Fruit fly (Drosophila melanogaster) whole organism, embryonic: ENCODE results near the gene Lcch3.
A peak's percentile ranks its signal among the peaks of the same experiment; 100 is the strongest.

Experiments
- Aef1 ChIP-seq: fragments of 200-800 bp; sonication (Bioruptor generic); IDR thresholded peaks from 3 replicates; pipeline ENCODE4 v1.3.6; 2022; ENCODE audit warnings: missing biosample characterization, missing genetic modification characterization
- Awh ChIP-seq: fragments of 200-800 bp; sonication (Bioruptor generic); IDR thresholded peaks from 2 replicates; pipeline ENCODE4, ENCODE4 v1.3.6; 2022; ENCODE audit warnings: missing biosample characterization, missing genetic modification characterization
- CG1024 ChIP-seq: fragments of 200-800 bp; sonication (Bioruptor generic); IDR thresholded peaks from 2 replicates; pipeline ENCODE4 v1.3.6; 2022; ENCODE audit warnings: missing biosample characterization, missing genetic modification characterization
- CG10267 ChIP-seq: fragments of 200-800 bp; sonication (Bioruptor generic); optimal IDR thresholded peaks from 2 replicates; lab custom pipeline; 2018; ENCODE audit warnings: missing biosample characterization, mild to moderate bottlenecking, missing genetic modification characterization, moderate library complexity
- CG10431 ChIP-seq: fragments of 200-800 bp; sonication (Bioruptor generic); optimal IDR thresholded peaks from 3 replicates; lab custom pipeline; 2018; ENCODE audit warnings: missing biosample characterization, mild to moderate bottlenecking, missing genetic modification characterization
- CG11695 ChIP-seq: fragments of 200-800 bp; sonication (Bioruptor generic); IDR thresholded peaks from 3 replicates; pipeline ENCODE4 v1.3.6; 2022; ENCODE audit warnings: missing biosample characterization, missing genetic modification characterization
- CG2116 ChIP-seq: fragments of 200-800 bp; sonication (Bioruptor generic); optimal IDR thresholded peaks from 3 replicates; lab custom pipeline; 2018; ENCODE audit warnings: missing biosample characterization, mild to moderate bottlenecking, missing genetic modification characterization
- CG2875 ChIP-seq: fragments of 200-800 bp; sonication (Bioruptor generic); optimal IDR thresholded peaks from 2 replicates; lab custom pipeline; 2017; ENCODE audit warnings: missing biosample characterization, mild to moderate bottlenecking, missing genetic modification characterization, missing genetic modification reagents
- CG31441 ChIP-seq: fragments of 200-800 bp; sonication (Bioruptor generic); IDR thresholded peaks from 2 replicates; pipeline ENCODE4 v1.3.6; 2022; ENCODE audit warnings: missing biosample characterization, missing genetic modification characterization
- CG32532 ChIP-seq: fragments of 200-800 bp; sonication (Bioruptor generic); IDR thresholded peaks from 2 replicates; pipeline ENCODE4 v1.3.6; 2022; ENCODE audit warnings: missing biosample characterization, missing genetic modification characterization
- CG33557 ChIP-seq: fragments of 200-800 bp; sonication (Bioruptor generic); optimal IDR thresholded peaks from 2 replicates; lab custom pipeline; 2019; ENCODE audit warnings: missing biosample characterization, mild to moderate bottlenecking, missing genetic modification characterization, moderate library complexity
- CG4707 ChIP-seq: fragments of 200-800 bp; sonication (Bioruptor generic); optimal IDR thresholded peaks from 2 replicates; lab custom pipeline; 2018; ENCODE audit warnings: missing biosample characterization, mild to moderate bottlenecking, missing genetic modification characterization, moderate library complexity
- CG5180 ChIP-seq: fragments of 200-800 bp; sonication (Bioruptor generic); optimal IDR thresholded peaks from 3 replicates; lab custom pipeline; 2017; ENCODE audit warnings: missing biosample characterization, missing genetic modification characterization, mild to moderate bottlenecking, moderate library complexity, missing genetic modification reagents
- CG5245 ChIP-seq: fragments of 200-800 bp; sonication (Bioruptor generic); optimal IDR thresholded peaks from 3 replicates; lab custom pipeline; 2016; ENCODE audit warnings: missing biosample characterization, missing genetic modification characterization
- CG5953 ChIP-seq: fragments of 200-800 bp; sonication (Bioruptor generic); IDR thresholded peaks from 2 replicates; pipeline ENCODE4 v1.3.6; 2022; ENCODE audit warnings: missing biosample characterization, missing genetic modification characterization
- CG6254 ChIP-seq: fragments of 200-800 bp; sonication (Bioruptor generic); optimal IDR thresholded peaks from 3 replicates; lab custom pipeline; 2017; ENCODE audit warnings: mild to moderate bottlenecking, missing biosample characterization, missing genetic modification reagents, missing genetic modification characterization
- CG6791 ChIP-seq: fragments of 200-800 bp; sonication (Bioruptor generic); IDR thresholded peaks from 3 replicates; pipeline ENCODE4 v1.3.6; 2022; ENCODE audit warnings: missing biosample characterization, missing genetic modification characterization; ENCODE audit not compliant: partially characterized antibody
- CG6813 ChIP-seq: fragments of 200-800 bp; sonication (Bioruptor generic); optimal IDR thresholded peaks from 2 replicates; lab custom pipeline; 2017; ENCODE audit warnings: missing biosample characterization, missing genetic modification characterization, mild to moderate bottlenecking, moderate library complexity, missing genetic modification reagents
- CG7786 ChIP-seq: fragments of 200-800 bp; sonication (Bioruptor generic); optimal IDR thresholded peaks from 2 replicates; lab custom pipeline; 2016; ENCODE audit warnings: missing biosample characterization, missing genetic modification characterization
- CG7839 ChIP-seq: fragments of 200-800 bp; sonication (Bioruptor generic); optimal IDR thresholded peaks from 3 replicates; lab custom pipeline; 2018; ENCODE audit warnings: missing biosample characterization, mild to moderate bottlenecking, missing genetic modification characterization, moderate library complexity
- CG7987 ChIP-seq: fragments of 200-800 bp; sonication (Bioruptor generic); optimal IDR thresholded peaks from 2 replicates; lab custom pipeline; 2018; ENCODE audit warnings: missing biosample characterization, mild to moderate bottlenecking, missing genetic modification characterization, moderate library complexity
- CG8281 ChIP-seq: fragments of 200-800 bp; sonication (Bioruptor generic); optimal IDR thresholded peaks from 2 replicates; lab custom pipeline; 2018; ENCODE audit warnings: missing biosample characterization, mild to moderate bottlenecking, missing genetic modification characterization, moderate library complexity
- Dip3 ChIP-seq: fragments of 200-800 bp; sonication (Bioruptor generic); optimal IDR thresholded peaks from 3 replicates; lab custom pipeline; 2016; ENCODE audit warnings: missing biosample characterization, missing genetic modification characterization
- ERR ChIP-seq: fragments of 200-800 bp; sonication (Bioruptor generic); optimal IDR thresholded peaks from 2 replicates; lab custom pipeline; 2016; ENCODE audit warnings: missing biosample characterization, missing genetic modification characterization
- Jarid2 ChIP-seq: fragments of 200-800 bp; sonication (Bioruptor generic); optimal IDR thresholded peaks from 3 replicates; lab custom pipeline; 2017; ENCODE audit warnings: mild to moderate bottlenecking, missing biosample characterization, missing genetic modification reagents, missing genetic modification characterization
- Lhr ChIP-seq: fragments of 200-800 bp; sonication (Bioruptor generic); optimal IDR thresholded peaks from 3 replicates; lab custom pipeline; 2017; ENCODE audit warnings: mild to moderate bottlenecking, missing biosample characterization, missing genetic modification reagents, missing genetic modification characterization
- MTF-1 ChIP-seq: fragments of 200-800 bp; sonication (Bioruptor generic); optimal IDR thresholded peaks from 2 replicates; lab custom pipeline; 2018; ENCODE audit warnings: missing biosample characterization, mild to moderate bottlenecking, missing genetic modification characterization, borderline replicate concordance
- NC2α ChIP-seq: fragments of 200-800 bp; sonication (Bioruptor generic); optimal IDR thresholded peaks from 2 replicates; lab custom pipeline; 2016; ENCODE audit warnings: missing biosample characterization, missing genetic modification characterization
- Neu2 ChIP-seq: fragments of 200-800 bp; sonication (Bioruptor generic); optimal IDR thresholded peaks from 3 replicates; lab custom pipeline; 2016; ENCODE audit warnings: missing biosample characterization, missing genetic modification characterization, borderline replicate concordance
- Pdp1 ChIP-seq, 2 experiments: fragments of 200-800 bp; sonication (Bioruptor generic); optimal IDR thresholded peaks; 3 replicates each; lab custom pipeline; 2016; ENCODE audit warnings: missing biosample characterization in 2 of 2, missing genetic modification characterization in 2 of 2, mild to moderate bottlenecking in 1 of 2, moderate library complexity in 1 of 2
- Scr ChIP-seq: fragments of 200-800 bp; sonication (Bioruptor generic); IDR thresholded peaks from 2 replicates; pipeline ENCODE4 v1.3.6; 2022; ENCODE audit warnings: missing biosample characterization, missing genetic modification characterization; ENCODE audit not compliant: partially characterized antibody
- Side ChIP-seq: fragments of 200-800 bp; sonication (Bioruptor generic); optimal IDR thresholded peaks from 2 replicates; lab custom pipeline; 2016; ENCODE audit warnings: missing biosample characterization, missing genetic modification characterization
- Sin3A ChIP-seq: fragments of >200 bp; optimal IDR thresholded peaks from 2 replicates; lab custom pipeline; 2018
- Sry-δ ChIP-seq: fragments of 200-800 bp; sonication (Bioruptor generic); optimal IDR thresholded peaks from 2 replicates; lab custom pipeline; 2016; ENCODE audit warnings: missing biosample characterization, missing genetic modification characterization
- ara ChIP-seq: fragments of 200-800 bp; sonication (Bioruptor generic); IDR thresholded peaks from 2 replicates; pipeline ENCODE4 v1.3.6; 2022; ENCODE audit warnings: missing biosample characterization, missing genetic modification characterization
- az2 ChIP-seq: fragments of 200-800 bp; sonication (Bioruptor generic); optimal IDR thresholded peaks from 3 replicates; lab custom pipeline; 2016; ENCODE audit warnings: missing biosample characterization, missing genetic modification characterization
- chm ChIP-seq: fragments of 200-800 bp; sonication (Bioruptor generic); IDR thresholded peaks from 2 replicates; pipeline ENCODE4 v1.3.6; 2022; ENCODE audit warnings: missing biosample characterization, missing genetic modification characterization
- da ChIP-seq: fragments of 200-800 bp; sonication (Bioruptor generic); optimal IDR thresholded peaks from 2 replicates; lab custom pipeline; 2016; ENCODE audit warnings: missing biosample characterization, missing genetic modification characterization
- dati ChIP-seq: fragments of 200-800 bp; sonication (Bioruptor generic); IDR thresholded peaks from 2 replicates; pipeline ENCODE4 v1.3.6; 2022; ENCODE audit warnings: missing biosample characterization, missing genetic modification characterization
- dm ChIP-seq: fragments of 200-800 bp; sonication (Bioruptor generic); optimal IDR thresholded peaks from 3 replicates; lab custom pipeline; 2016; ENCODE audit warnings: missing biosample characterization, missing genetic modification characterization
- fd96Cb ChIP-seq: fragments of 200-800 bp; sonication (Bioruptor generic); optimal IDR thresholded peaks from 2 replicates; lab custom pipeline; 2018; ENCODE audit warnings: missing biosample characterization, mild to moderate bottlenecking, missing genetic modification characterization, moderate library complexity
- ftz-f1 ChIP-seq: fragments of 200-800 bp; sonication (Bioruptor generic); optimal IDR thresholded peaks from 2 replicates; lab custom pipeline; 2016; ENCODE audit warnings: missing biosample characterization, missing genetic modification characterization
- ken ChIP-seq: fragments of 200-800 bp; sonication (Bioruptor generic); IDR thresholded peaks from 3 replicates; pipeline ENCODE4 v1.3.6; 2022; ENCODE audit warnings: missing biosample characterization, missing genetic modification characterization
- lov ChIP-seq, 2 experiments: fragments of 200-800 bp in 1 of 2; fragments of >200 bp in 1 of 2; sonication (Bioruptor generic) in 1 of 2; IDR thresholded peaks in 1 of 2; optimal IDR thresholded peaks in 1 of 2; 2 replicates in 1 of 2; 3 replicates in 1 of 2; pipeline versions ENCODE4 v1.3.6 to Lab custom; 2017 to 2022; ENCODE audit warnings: missing biosample characterization in 1 of 2, missing genetic modification characterization in 1 of 2
- oc ChIP-seq: fragments of 200-800 bp; sonication (Bioruptor generic); optimal IDR thresholded peaks from 2 replicates; lab custom pipeline; 2018; ENCODE audit warnings: missing biosample characterization, mild to moderate bottlenecking, missing genetic modification characterization, moderate library complexity
- run ChIP-seq: fragments of 200-800 bp; sonication (Bioruptor generic); optimal IDR thresholded peaks from 3 replicates; lab custom pipeline; 2018; ENCODE audit warnings: missing biosample characterization, mild to moderate bottlenecking, missing genetic modification characterization
- sens ChIP-seq: fragments of 200-800 bp; sonication (Bioruptor generic); peaks from one replicate; lab custom pipeline; 2016; ENCODE audit warnings: missing biosample characterization, missing genetic modification characterization
- sim ChIP-seq: fragments of 200-800 bp; sonication (Bioruptor generic); IDR thresholded peaks from 2 replicates; pipeline ENCODE4 v1.3.6; 2022; ENCODE audit warnings: missing biosample characterization, missing genetic modification characterization
- ssp ChIP-seq: fragments of 200-800 bp; sonication (Bioruptor generic); IDR thresholded peaks from 2 replicates; pipeline ENCODE4 v1.3.6; 2022; ENCODE audit warnings: missing biosample characterization, missing genetic modification characterization
- toy ChIP-seq: fragments of 200-800 bp; sonication (Bioruptor generic); IDR thresholded peaks from 2 replicates; pipeline ENCODE4 v1.3.6; 2022; ENCODE audit warnings: missing biosample characterization, missing genetic modification characterization
- wor ChIP-seq: fragments of 200-800 bp; sonication (Bioruptor generic); IDR thresholded peaks from 2 replicates; pipeline ENCODE4 v1.3.6; 2022; ENCODE audit warnings: missing biosample characterization, missing genetic modification characterization

Gene Lcch3

dm6 chrX:15944735-15945323, 19.9 kb downstream of the Lcch3 start, which contains the start of gene Rrp47 (continued):
- no peak for TF ChIP-seq CG5180 (GFP tag; lab: Kevin White, UChicago)
- no peak for TF ChIP-seq oc (tag; lab: Kevin White, UChicago)
- no peak for TF ChIP-seq fd96Cb
- no peak for TF ChIP-seq CG7987
- TF ChIP-seq CG4707 (GFP tag; lab: Kevin White, UChicago) = no peak
- TF ChIP-seq CG6791 (GFP tag; lab: Robert Waterston, UW) = no peak; the same call in 2 of the 3 replicates
- no peak for TF ChIP-seq az2 (GFP tag; lab: Kevin White, UChicago)
- no peak for TF ChIP-seq chm (GFP tag; lab: Robert Waterston, UW)
- TF ChIP-seq ken (GFP tag; lab: Robert Waterston, UW) = no peak
- TF ChIP-seq CG2116 (GFP tag; lab: Kevin White, UChicago) = peak; percentile 38
- TF ChIP-seq CG31441 = no peak
- TF ChIP-seq Pdp1 (GFP tag; optimal IDR thresholded peaks at IDR 0.05; lab: Kevin White, UChicago) = peak in 1 of 2 experiments; percentile 7
- TF ChIP-seq CG1024 = peak; percentile 76
- no peak for TF ChIP-seq Scr (GFP tag; lab: Robert Waterston, UW)
- no peak for TF ChIP-seq MTF-1 (GFP tag; lab: Kevin White, UChicago)
- TF ChIP-seq Awh = no peak
- TF ChIP-seq CG6813 (GFP tag; lab: Kevin White, UChicago) = no peak
- no peak for TF ChIP-seq CG2875 (GFP tag; lab: Kevin White, UChicago)
- no peak for TF ChIP-seq ftz-f1 (GFP tag; lab: Kevin White, UChicago)
- no peak for TF ChIP-seq sim (GFP tag; lab: Robert Waterston, UW)
- TF ChIP-seq Dip3 (GFP tag; lab: Kevin White, UChicago) = no peak
- TF ChIP-seq Aef1 (GFP tag; lab: Robert Waterston, UW) = no peak
- TF ChIP-seq CG5953 = no peak
- TF ChIP-seq Lhr (GFP tag; lab: Kevin White, UChicago) = peak; percentile 2
- no peak for TF ChIP-seq toy (GFP tag; lab: Robert Waterston, UW)
- peak; percentile 8 for TF ChIP-seq dm (GFP tag; lab: Kevin White, UChicago)
- no peak for TF ChIP-seq wor (GFP tag; lab: Robert Waterston, UW)
- TF ChIP-seq CG11695 (GFP tag; lab: Robert Waterston, UW) = no peak
- TF ChIP-seq CG10431 = no peak
- TF ChIP-seq lov (optimal IDR thresholded peaks at IDR 0.05; lab: Kevin White, UChicago) = no peak
- no peak for TF ChIP-seq lov (GFP tag; IDR thresholded peaks at IDR 0.05; lab: Robert Waterston, UW)
- peak; percentile 71 for TF ChIP-seq sens
- TF ChIP-seq CG32532 (GFP tag; lab: Robert Waterston, UW) = no peak
- no peak for TF ChIP-seq da (GFP tag; lab: Kevin White, UChicago)
- TF ChIP-seq dati (GFP tag; lab: Robert Waterston, UW) = no peak
- TF ChIP-seq Side (GFP tag; lab: Kevin White, UChicago) = no peak
- TF ChIP-seq ara (GFP tag; lab: Robert Waterston, UW) = no peak
- no peak for TF ChIP-seq Sin3A
- no peak for TF ChIP-seq CG6254 (GFP tag; lab: Kevin White, UChicago)
- no peak for TF ChIP-seq CG7839
- no peak for TF ChIP-seq Neu2 (GFP tag; lab: Kevin White, UChicago)
- TF ChIP-seq ERR (GFP tag; lab: Kevin White, UChicago) = no peak
- no peak for TF ChIP-seq CG33557 (GFP tag; lab: Kevin White, UChicago)
- TF ChIP-seq Jarid2 = no peak
- TF ChIP-seq CG10267 (tag; lab: Kevin White, UChicago) = peak; percentile 12
- TF ChIP-seq NC2α (GFP tag; lab: Kevin White, UChicago) = no peak
- TF ChIP-seq run = no peak
- TF ChIP-seq CG7786 (GFP tag; lab: Kevin White, UChicago) = no peak
- TF ChIP-seq Sry-δ (GFP tag; lab: Kevin White, UChicago) = peak; percentile 21
- peak; percentile 94 for TF ChIP-seq ssp (GFP tag; lab: Robert Waterston, UW)
- no peak for TF ChIP-seq CG5245 (GFP tag; lab: Kevin White, UChicago)
- no peak for TF ChIP-seq CG8281 (tag; lab: Kevin White, UChicago)
